Worm (Caenorhabditis elegans) whole organism, mixed stage, embryonic: ENCODE data around the gene F37C4.6.

Experiments used
- M03D4.4 ChIP-seq: sonication (generic microtip); optimal IDR thresholded peaks from 2 replicates; lab custom pipeline; 2017; ENCODE audit warnings: mild to moderate bottlenecking, missing genetic modification characterization, missing compliant biosample characterization
- blmp-1 ChIP-seq: fragments of 150-350 bp; optimal IDR thresholded peaks from 2 replicates; lab custom pipeline; 2014; ENCODE audit warnings: missing biosample characterization, missing genetic modification characterization
- ceh-39 ChIP-seq: fragments of 150-350 bp; optimal IDR thresholded peaks from 2 replicates; lab custom pipeline; 2014; ENCODE audit warnings: missing biosample characterization, missing genetic modification characterization
- ceh-43 ChIP-seq: fragments of 200-800 bp; sonication (Bioruptor generic); optimal IDR thresholded peaks from 2 replicates; lab custom pipeline; 2018; ENCODE audit warnings: mild to moderate bottlenecking, missing genetic modification characterization, moderate library complexity, missing compliant biosample characterization
- ceh-83 ChIP-seq: fragments of 200-800 bp; sonication (Bioruptor generic); optimal IDR thresholded peaks from 2 replicates; lab custom pipeline; 2018; ENCODE audit warnings: mild to moderate bottlenecking, missing genetic modification characterization, missing compliant biosample characterization
- cnd-1 ChIP-seq: fragments of 200-800 bp; sonication (Bioruptor generic); optimal IDR thresholded peaks from 2 replicates; lab custom pipeline; 2018; ENCODE audit warnings: mild to moderate bottlenecking, missing genetic modification characterization, missing compliant biosample characterization
- drap-1 ChIP-seq: fragments of 200-800 bp; sonication (Bioruptor generic); optimal IDR thresholded peaks from 3 replicates; lab custom pipeline; 2018; ENCODE audit warnings: mild to moderate bottlenecking, missing genetic modification characterization, missing compliant biosample characterization
- elt-1 ChIP-seq: sonication (generic microtip); optimal IDR thresholded peaks from 2 replicates; lab custom pipeline; 2017; ENCODE audit warnings: missing genetic modification characterization, mild to moderate bottlenecking, missing compliant biosample characterization, antibody characterized with exemption, moderate library complexity, borderline replicate concordance; ENCODE audit not compliant: insufficient read depth
- elt-3 ChIP-seq: fragments of 150-350 bp; optimal IDR thresholded peaks from 2 replicates; lab custom pipeline; 2014; ENCODE audit warnings: missing biosample characterization, missing genetic modification characterization
- flh-1 ChIP-seq: fragments of 200-800 bp; sonication (Bioruptor generic); optimal IDR thresholded peaks from 2 replicates; lab custom pipeline; 2018; ENCODE audit warnings: mild to moderate bottlenecking, missing genetic modification characterization, moderate library complexity, missing compliant biosample characterization
- ham-2 ChIP-seq: fragments of 200-800 bp; sonication (Bioruptor generic); optimal IDR thresholded peaks from 2 replicates; lab custom pipeline; 2018; ENCODE audit warnings: mild to moderate bottlenecking, missing genetic modification characterization, missing compliant biosample characterization
- hlh-1 ChIP-seq: fragments of 150-350 bp; optimal IDR thresholded peaks from 2 replicates; lab custom pipeline; 2014; ENCODE audit warnings: missing biosample characterization, missing genetic modification reagents, missing genetic modification characterization
- lin-13 ChIP-seq: fragments of 150-350 bp; optimal IDR thresholded peaks from 2 replicates; lab custom pipeline; 2014; ENCODE audit warnings: missing biosample characterization, missing genetic modification characterization
- lin-32 ChIP-seq: fragments of 200-800 bp; sonication (Bioruptor generic); optimal IDR thresholded peaks from 2 replicates; lab custom pipeline; 2018; ENCODE audit warnings: mild to moderate bottlenecking, missing genetic modification characterization, missing compliant biosample characterization
- lsy-2 ChIP-seq: fragments of 150-350 bp; optimal IDR thresholded peaks from 2 replicates; lab custom pipeline; 2014; ENCODE audit warnings: missing biosample characterization, missing genetic modification characterization
- mab-5 ChIP-seq: fragments of 150-350 bp; optimal IDR thresholded peaks from 2 replicates; lab custom pipeline; 2014; ENCODE audit warnings: missing biosample characterization, missing genetic modification characterization
- mep-1 ChIP-seq: fragments of 150-350 bp; optimal IDR thresholded peaks from 2 replicates; lab custom pipeline; 2017; ENCODE audit warnings: missing biosample characterization, missing genetic modification reagents, missing genetic modification characterization, inconsistent platforms
- nhr-12 ChIP-seq: fragments of 150-350 bp; optimal IDR thresholded peaks from 2 replicates; lab custom pipeline; 2014; ENCODE audit warnings: missing biosample characterization, missing genetic modification characterization
- nhr-28 ChIP-seq: fragments of 150-350 bp; optimal IDR thresholded peaks from 2 replicates; lab custom pipeline; 2014; ENCODE audit warnings: missing biosample characterization, missing genetic modification characterization
- nhr-76 ChIP-seq: sonication (generic microtip); optimal IDR thresholded peaks from 2 replicates; lab custom pipeline; 2017; ENCODE audit warnings: missing biosample characterization, missing genetic modification characterization
- pha-4 ChIP-seq: fragments of 150-350 bp; optimal IDR thresholded peaks from 2 replicates; lab custom pipeline; 2018; ENCODE audit warnings: missing biosample characterization, missing genetic modification reagents, missing genetic modification characterization
- sem-2 ChIP-seq: fragments of 200-800 bp; sonication (Bioruptor generic); optimal IDR thresholded peaks from 2 replicates; lab custom pipeline; 2018; ENCODE audit warnings: mild to moderate bottlenecking, missing genetic modification characterization, missing compliant biosample characterization
- snpc-4 ChIP-seq: fragments of 150-350 bp; optimal IDR thresholded peaks from 2 replicates; lab custom pipeline; 2014; ENCODE audit warnings: missing biosample characterization, missing genetic modification characterization
- sptf-1 ChIP-seq: sonication (generic microtip); optimal IDR thresholded peaks from 2 replicates; lab custom pipeline; 2017; ENCODE audit warnings: mild to moderate bottlenecking, missing genetic modification characterization, moderate library complexity, missing compliant biosample characterization
- tbx-8 ChIP-seq: fragments of 200-800 bp; sonication (Bioruptor generic); optimal IDR thresholded peaks from 2 replicates; lab custom pipeline; 2018; ENCODE audit warnings: mild to moderate bottlenecking, missing genetic modification characterization, moderate library complexity, missing compliant biosample characterization
- unc-120 ChIP-seq: sonication (generic microtip); optimal IDR thresholded peaks from 2 replicates; lab custom pipeline; 2017; ENCODE audit warnings: missing genetic modification characterization, missing compliant biosample characterization; ENCODE audit not compliant: poor library complexity, severe bottlenecking
- unc-62 ChIP-seq: fragments of 150-350 bp; optimal IDR thresholded peaks from 2 replicates; lab custom pipeline; 2014; ENCODE audit warnings: missing biosample characterization, missing genetic modification reagents, missing genetic modification characterization
- zip-8 ChIP-seq: fragments of 150-350 bp; optimal IDR thresholded peaks from 2 replicates; lab custom pipeline; 2014; ENCODE audit warnings: missing biosample characterization, missing genetic modification characterization

F37C4.6 gene

DNA sequence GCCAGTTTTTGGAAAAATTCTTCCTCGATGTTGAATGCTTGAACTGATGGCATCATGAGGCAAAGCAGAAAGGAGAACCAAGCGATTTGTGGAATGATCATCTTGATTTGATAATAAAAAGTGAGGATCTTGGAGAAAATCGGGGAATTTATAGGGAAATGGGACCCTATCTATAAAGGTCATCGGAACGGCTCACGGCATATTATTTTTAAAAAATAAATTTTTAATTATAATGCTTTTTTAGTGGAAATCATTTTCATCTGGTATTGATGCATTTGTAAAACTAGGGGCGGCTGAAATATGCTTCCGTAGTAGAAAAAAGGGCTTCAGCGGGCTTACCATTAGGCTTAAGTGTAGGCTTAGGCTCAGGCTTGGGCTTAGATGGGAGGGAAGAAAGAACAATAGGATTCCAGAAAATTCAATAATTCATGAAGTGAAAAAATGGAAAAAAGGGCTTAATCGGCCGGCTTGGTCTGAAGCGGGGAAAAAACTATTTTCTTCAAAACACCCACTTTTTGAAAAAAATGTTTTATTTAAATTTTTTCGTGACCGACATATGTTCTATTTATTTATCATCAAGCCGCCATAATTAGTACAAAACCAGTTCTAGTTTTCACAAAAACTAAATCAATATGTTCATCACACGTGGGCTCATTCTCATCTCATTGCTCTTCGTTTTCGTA is 29.5 kb upstream of the F37C4.6 start, which contains the start of the genes F56D6.22 and F56D6.12:
Gene F56D6.22, minus strand, starts transcription at position 101 of the 683 bp plus-strand sequence.
Gene F56D6.12, plus strand, starts transcription at position 633 of the 683 bp plus-strand sequence.
- TF ChIP-seq tbx-8 (GFP tag; lab: Kevin White, UChicago) (no peak), elt-1 (no peak), flh-1 (no peak), ham-2 (GFP tag; lab: Kevin White, UChicago) (no peak), nhr-12 (tag; lab: Kevin White, UChicago) (no peak), elt-3 (tag; lab: Kevin White, UChicago) (no peak), lin-32 (GFP tag; lab: Kevin White, UChicago) (no peak), ceh-39 (tag; lab: Kevin White, UChicago) (no peak), ceh-43 (no peak), hlh-1 (tag; lab: Kevin White, UChicago) (no peak), lin-13 (tag; lab: Kevin White, UChicago) (no peak), nhr-28 (tag; lab: Kevin White, UChicago) (no peak), unc-62 (GFP tag; lab: Kevin White, UChicago) (no peak), unc-120 (tag; lab: Kevin White, UChicago) (no peak)

DNA sequence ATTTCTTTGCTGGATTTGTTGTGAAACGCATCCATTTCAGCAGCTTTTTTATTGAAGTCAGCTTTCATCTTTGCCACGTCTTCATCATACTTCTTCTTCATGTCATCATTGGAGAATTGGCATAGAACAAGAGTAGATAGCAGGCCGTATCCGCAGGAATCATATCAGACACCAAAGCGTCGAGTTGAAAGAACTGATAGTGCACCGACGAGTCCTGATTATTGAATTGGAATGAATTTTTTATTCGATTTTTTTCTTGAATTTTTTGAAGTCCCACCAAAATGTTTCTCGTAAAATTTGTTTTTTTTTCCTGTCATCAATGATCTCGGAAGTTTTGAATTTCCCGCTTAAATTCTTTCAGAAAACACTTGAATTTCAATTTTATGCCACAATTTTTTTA is 28.3 kb upstream of the F37C4.6 start, which contains the start of gene F56D6.11:
Gene F56D6.11, minus strand, starts transcription at position 101 of the 400 bp plus-strand sequence.
- TF ChIP-seq sptf-1 (tag; lab: Kevin White, UChicago), result no peak
- no peak for TF ChIP-seq elt-3 (tag; lab: Kevin White, UChicago)
- no peak for TF ChIP-seq tbx-8 (GFP tag; lab: Kevin White, UChicago)
- TF ChIP-seq lin-32 (GFP tag; lab: Kevin White, UChicago), result no peak
- TF ChIP-seq hlh-1 (tag; lab: Kevin White, UChicago), result no peak
- TF ChIP-seq pha-4 (tag; lab: Kevin White, UChicago), result no peak
- no peak for TF ChIP-seq mep-1 (tag; lab: Kevin White, UChicago)
- TF ChIP-seq blmp-1 (tag; lab: Kevin White, UChicago), result no peak
- TF ChIP-seq lsy-2 (tag; lab: Kevin White, UChicago), result no peak
- no peak for TF ChIP-seq cnd-1 (tag; lab: Kevin White, UChicago)
- no peak for TF ChIP-seq unc-62 (GFP tag; lab: Kevin White, UChicago)
- no peak for TF ChIP-seq ceh-83 (GFP tag; lab: Kevin White, UChicago)
- TF ChIP-seq nhr-76 (tag; lab: Kevin White, UChicago), result no peak
- TF ChIP-seq sem-2 (GFP tag; lab: Kevin White, UChicago), result no peak

DNA sequence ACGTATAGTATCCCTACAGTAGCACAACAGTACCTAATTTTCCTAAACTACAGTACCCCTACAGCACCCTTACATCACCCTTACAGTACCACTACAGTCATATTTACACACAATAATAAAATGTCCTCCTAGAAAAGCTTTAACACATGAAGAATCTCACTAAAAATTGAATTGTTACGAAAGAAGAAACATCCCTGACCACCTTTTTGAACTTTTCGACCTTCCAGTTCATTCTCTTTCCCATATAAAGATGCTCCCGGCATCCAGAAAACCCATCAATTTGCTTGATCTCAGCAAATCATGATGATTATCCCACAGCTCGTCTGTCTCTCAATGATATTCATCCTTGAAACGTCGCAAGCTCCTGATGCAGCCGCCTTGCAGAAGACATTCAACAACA is 26.5 kb upstream of the F37C4.6 start, which contains the start of gene F56D6.21:
Gene F56D6.21, plus strand, starts transcription at position 301 of the 400 bp plus-strand sequence.
- TF ChIP-seq ceh-39 (tag; lab: Kevin White, UChicago), result no peak
- no peak for TF ChIP-seq lin-13 (tag; lab: Kevin White, UChicago)
- TF ChIP-seq unc-120 (tag; lab: Kevin White, UChicago), result no peak
- no peak for TF ChIP-seq zip-8
- no peak for TF ChIP-seq snpc-4
- TF ChIP-seq tbx-8 (GFP tag; lab: Kevin White, UChicago), result no peak
- TF ChIP-seq ceh-83 (GFP tag; lab: Kevin White, UChicago), result no peak
- TF ChIP-seq flh-1, result no peak
- TF ChIP-seq elt-3 (tag; lab: Kevin White, UChicago), result no peak
- no peak for TF ChIP-seq cnd-1 (tag; lab: Kevin White, UChicago)

DNA sequence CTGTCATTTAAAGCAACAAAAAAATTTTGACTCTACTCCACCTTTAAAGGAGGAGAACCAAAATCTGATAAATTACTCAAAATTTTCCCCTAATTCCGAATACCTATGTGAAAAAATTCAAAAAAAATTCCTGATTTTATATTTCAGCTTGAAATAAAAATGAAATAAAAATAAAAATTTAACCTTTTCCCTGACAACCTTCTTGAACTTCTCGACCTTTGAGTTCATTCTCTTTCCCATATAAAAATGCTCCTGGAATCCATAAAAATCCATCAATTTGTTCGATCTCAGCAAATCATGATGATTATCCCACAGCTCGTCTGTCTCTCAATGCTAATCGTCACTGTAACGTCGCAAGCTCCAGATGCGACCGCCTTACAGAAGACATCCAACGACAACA is 24.8 kb upstream of the F37C4.6 start, which contains the start of gene F56D6.6:
Gene F56D6.6, plus strand, starts transcription at position 301 of the 400 bp plus-strand sequence.
- TF ChIP-seq snpc-4 (no peak), M03D4.4 (tag; lab: Kevin White, UChicago) (no peak), ham-2 (GFP tag; lab: Kevin White, UChicago) (no peak), mep-1 (tag; lab: Kevin White, UChicago) (no peak), mab-5 (no peak), sem-2 (GFP tag; lab: Kevin White, UChicago) (no peak), nhr-76 (tag; lab: Kevin White, UChicago) (no peak), drap-1 (GFP tag; lab: Kevin White, UChicago) (no peak), pha-4 (tag; lab: Kevin White, UChicago) (no peak), zip-8 (no peak), cnd-1 (tag; lab: Kevin White, UChicago) (no peak), elt-3 (tag; lab: Kevin White, UChicago) (no peak), unc-62 (GFP tag; lab: Kevin White, UChicago) (no peak)
- TF ChIP-seq, all 35 proteins: peak for 0
